Worm (Caenorhabditis elegans) whole organism, L3 larva: Measurements from ENCODE around the gene lsm-8.
A peak's percentile ranks its signal among the peaks of the same experiment; 100 is the strongest.

ENCODE experiments used
- R02D3.7 ChIP-seq: fragments of 150-350 bp; optimal IDR thresholded peaks from 2 replicates; lab custom pipeline; 2014; ENCODE audit warnings: missing biosample characterization, missing genetic modification characterization
- ama-1 ChIP-seq: fragments of 150-350 bp; optimal IDR thresholded peaks from 2 replicates; lab custom pipeline; 2018
- ceh-16 ChIP-seq: sonication (generic microtip); optimal IDR thresholded peaks from 2 replicates; lab custom pipeline; 2017; ENCODE audit warnings: missing biosample characterization, missing genetic modification characterization
- ceh-28 ChIP-seq: fragments of 150-350 bp; optimal IDR thresholded peaks from 2 replicates; lab custom pipeline; 2014; ENCODE audit warnings: missing biosample characterization, missing genetic modification reagents, missing genetic modification characterization
- ceh-9 ChIP-seq: sonication (generic microtip); optimal IDR thresholded peaks from 2 replicates; lab custom pipeline; 2018; ENCODE audit warnings: missing biosample characterization, missing genetic modification characterization
- daf-12 ChIP-seq: fragments of 150-350 bp; optimal IDR thresholded peaks from 2 replicates; lab custom pipeline; 2014; ENCODE audit warnings: missing biosample characterization, missing genetic modification reagents, missing genetic modification characterization
- egl-27 ChIP-seq: sonication (generic microtip); optimal IDR thresholded peaks from 4 replicates; lab custom pipeline; 2017; ENCODE audit warnings: missing biosample characterization, missing genetic modification reagents, missing genetic modification characterization
- egl-5 ChIP-seq: fragments of 150-350 bp; optimal IDR thresholded peaks from 2 replicates; lab custom pipeline; 2017; ENCODE audit warnings: missing biosample characterization, missing genetic modification reagents, missing genetic modification characterization, inconsistent platforms
- elt-2 ChIP-seq: sonication (generic microtip); optimal IDR thresholded peaks from 2 replicates; lab custom pipeline; 2016; ENCODE audit warnings: missing genetic modification reagents, mild to moderate bottlenecking, missing genetic modification characterization, missing compliant biosample characterization
- elt-3 ChIP-seq, 3 experiments: fragments of 150-350 bp in 1 of 3; sonication (generic microtip) in 2 of 3; optimal IDR thresholded peaks; 2 replicates in 2 of 3; 4 replicates in 1 of 3; lab custom pipeline; 2014 to 2017; ENCODE audit warnings: missing biosample characterization in 3 of 3, missing genetic modification characterization in 3 of 3
- eor-1 ChIP-seq, 2 experiments: fragments of 150-350 bp; optimal IDR thresholded peaks; 2 replicates each; lab custom pipeline; 2014 to 2018; ENCODE audit warnings: missing biosample characterization in 2 of 2, missing genetic modification characterization in 2 of 2
- fkh-10 ChIP-seq: sonication (generic microtip); optimal IDR thresholded peaks from 2 replicates; lab custom pipeline; 2017; ENCODE audit warnings: missing biosample characterization, missing genetic modification reagents, missing genetic modification characterization
- fkh-2 ChIP-seq: fragments of 150-350 bp; optimal IDR thresholded peaks from 2 replicates; lab custom pipeline; 2014; ENCODE audit warnings: missing biosample characterization, missing genetic modification reagents, missing genetic modification characterization
- fos-1 ChIP-seq: fragments of 150-350 bp; optimal IDR thresholded peaks from 2 replicates; lab custom pipeline; 2014; ENCODE audit warnings: missing biosample characterization, missing genetic modification characterization
- jun-1 ChIP-seq: fragments of 150-350 bp; optimal IDR thresholded peaks from 2 replicates; lab custom pipeline; 2014; ENCODE audit warnings: missing biosample characterization, missing genetic modification reagents, missing genetic modification characterization
- lin-39 ChIP-seq: fragments of 150-350 bp; optimal IDR thresholded peaks from 2 replicates; lab custom pipeline; 2018; ENCODE audit warnings: missing biosample characterization, missing genetic modification reagents, missing genetic modification characterization
- mml-1 ChIP-seq: fragments of 150-350 bp; sonication (generic microtip); optimal IDR thresholded peaks from 3 replicates; lab custom pipeline; 2014; ENCODE audit warnings: missing biosample characterization, missing genetic modification characterization
- nhr-11 ChIP-seq: fragments of 150-350 bp; optimal IDR thresholded peaks from 2 replicates; lab custom pipeline; 2014; ENCODE audit warnings: missing biosample characterization, missing genetic modification characterization
- nhr-12 ChIP-seq: fragments of 150-350 bp; optimal IDR thresholded peaks from 2 replicates; lab custom pipeline; 2014; ENCODE audit warnings: missing biosample characterization, missing genetic modification characterization
- nhr-23 ChIP-seq: fragments of 150-350 bp; optimal IDR thresholded peaks from 2 replicates; lab custom pipeline; 2014; ENCODE audit warnings: missing biosample characterization, missing genetic modification reagents, missing genetic modification characterization
- nhr-25 ChIP-seq: sonication (generic microtip); optimal IDR thresholded peaks from 2 replicates; lab custom pipeline; 2017; ENCODE audit warnings: missing biosample characterization, missing genetic modification characterization
- nhr-28 ChIP-seq: fragments of 150-350 bp; optimal IDR thresholded peaks from 2 replicates; lab custom pipeline; 2014; ENCODE audit warnings: missing biosample characterization, missing genetic modification characterization
- nhr-76 ChIP-seq: fragments of 150-350 bp; sonication (generic microtip); optimal IDR thresholded peaks from 5 replicates; lab custom pipeline; 2014; ENCODE audit warnings: missing biosample characterization, missing genetic modification characterization
- nhr-77 ChIP-seq: fragments of 150-350 bp; optimal IDR thresholded peaks from 2 replicates; lab custom pipeline; 2014; ENCODE audit warnings: missing biosample characterization, missing genetic modification characterization
- pha-4 ChIP-seq: fragments of 150-350 bp; optimal IDR thresholded peaks from 2 replicates; lab custom pipeline; 2014; ENCODE audit warnings: missing biosample characterization, missing genetic modification reagents, missing genetic modification characterization
- skn-1 ChIP-seq: fragments of 150-350 bp; optimal IDR thresholded peaks from 2 replicates; lab custom pipeline; 2014; ENCODE audit warnings: missing biosample characterization, missing genetic modification characterization
- snpc-4 ChIP-seq: fragments of 150-350 bp; optimal IDR thresholded peaks from 2 replicates; lab custom pipeline; 2014; ENCODE audit warnings: missing biosample characterization, missing genetic modification characterization
- tbx-2 ChIP-seq: sonication (generic microtip); optimal IDR thresholded peaks from 2 replicates; lab custom pipeline; 2016; ENCODE audit warnings: mild to moderate bottlenecking, missing genetic modification characterization, missing compliant biosample characterization
- unc-62 ChIP-seq: fragments of 150-350 bp; sonication (generic microtip); optimal IDR thresholded peaks from 4 replicates; lab custom pipeline; 2014; ENCODE audit warnings: missing biosample characterization, missing genetic modification reagents, missing genetic modification characterization
- zag-1 ChIP-seq: fragments of 150-350 bp; optimal IDR thresholded peaks from 2 replicates; lab custom pipeline; 2014; ENCODE audit warnings: missing biosample characterization, missing genetic modification characterization
- ztf-4 ChIP-seq: fragments of 150-350 bp; optimal IDR thresholded peaks from 2 replicates; lab custom pipeline; 2014; ENCODE audit warnings: missing biosample characterization, missing genetic modification characterization

Gene lsm-8

DNA sequence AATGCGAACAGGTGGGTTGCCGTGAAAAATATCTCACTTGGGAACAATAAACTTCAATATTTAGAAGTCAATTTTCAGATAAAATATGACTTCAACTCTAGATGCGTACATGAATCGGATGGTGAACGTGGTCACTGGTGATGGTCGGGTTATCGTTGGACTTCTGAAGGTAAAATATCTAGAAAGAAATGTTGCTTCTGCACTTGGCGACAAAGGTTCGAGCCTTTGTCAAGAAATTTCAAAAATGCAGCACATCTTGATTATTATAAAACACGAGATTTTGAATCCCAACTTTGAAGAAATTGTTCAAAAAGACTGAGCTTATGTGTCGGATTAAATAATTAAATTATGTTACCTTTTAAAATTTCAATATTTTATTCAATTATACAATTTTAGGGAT is at the start of gene lsm-8:
lsm-8 (plus strand) TSS at position 79 of the 400 bp plus-strand sequence.
- TF ChIP-seq tbx-2 (tag; lab: Kevin White, UChicago), result no peak

ce11 chrIV:6279392-6279791 is 46.9 kb upstream of the lsm-8 start, which contains the start of gene sams-5:
sams-5 (minus strand) TSS chrIV:6279522.
- TF ChIP-seq pha-4 (tag; lab: Kevin White, UChicago) (peak; percentile 72), nhr-28 (tag; lab: Kevin White, UChicago) (no peak)

- TF ChIP-seq ztf-4 (tag; lab: Kevin White, UChicago) (no peak), egl-27 (tag; lab: Kevin White, UChicago) (no peak), tbx-2 (tag; lab: Kevin White, UChicago) (no peak), R02D3.7 (tag; lab: Kevin White, UChicago) (no peak), ama-1 (lab: Kevin White, UChicago) (no peak), jun-1 (no peak), fkh-2 (tag; lab: Kevin White, UChicago) (no peak)
Measured at ce11 chrIV:6282143-6282542, 44.2 kb upstream of the lsm-8 start, which contains the start of gene srv-32. srv-32 (minus strand) TSS chrIV:6282243.

- TF ChIP-seq R02D3.7 (tag; lab: Kevin White, UChicago), result no peak
- no peak for TF ChIP-seq zag-1 (tag; lab: Kevin White, UChicago)
- TF ChIP-seq fos-1, result no peak
- no peak for TF ChIP-seq elt-2 (tag; lab: Kevin White, UChicago)
- TF ChIP-seq nhr-12, result no peak
- no peak for TF ChIP-seq nhr-76
- no peak for TF ChIP-seq egl-5 (tag; lab: Kevin White, UChicago)
- no peak for TF ChIP-seq nhr-77 (tag; lab: Kevin White, UChicago)
- no peak for TF ChIP-seq ama-1 (lab: Kevin White, UChicago)
Measured at ce11 chrIV:6284277-6284676, 42.0 kb upstream of the lsm-8 start, which contains the start of gene ops-1. ops-1 (minus strand) TSS chrIV:6284377.

DNA sequence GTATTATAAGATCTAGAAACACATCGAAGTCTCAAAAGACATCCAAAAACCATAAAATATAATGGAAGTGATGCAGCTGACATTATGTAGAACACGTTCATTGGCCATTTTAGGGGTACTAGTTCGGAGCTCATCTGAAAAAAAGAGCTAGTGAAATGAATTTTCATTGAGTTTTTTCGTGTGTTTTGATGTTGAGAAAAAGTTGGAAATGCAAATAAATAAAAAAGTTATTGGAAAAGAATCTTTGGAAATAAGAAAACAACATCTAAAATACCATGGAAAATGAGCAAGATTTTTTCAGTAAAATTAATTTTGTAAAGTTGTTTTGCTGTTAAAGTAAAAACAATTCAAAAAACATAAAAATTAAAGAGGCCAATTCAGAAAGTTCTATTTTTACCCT is 35.6 kb upstream of the lsm-8 start, which contains the start of gene srv-24:
srv-24 (minus strand) TSS at position 101 of the 400 bp plus-strand sequence.
- TF ChIP-seq ceh-9 (tag; lab: Kevin White, UChicago) (no peak), snpc-4 (tag; lab: Kevin White, UChicago) (no peak), elt-3 (tag; optimal IDR thresholded peaks at IDR 0.05; lab: Kevin White, UChicago) (no peak), nhr-28 (tag; lab: Kevin White, UChicago) (no peak), ceh-16 (tag; lab: Kevin White, UChicago) (no peak), eor-1 (tag; optimal IDR thresholded peaks at IDR 0.05; lab: Kevin White, UChicago) (no peak), egl-27 (tag; lab: Kevin White, UChicago) (no peak), ceh-28 (tag; lab: Kevin White, UChicago) (no peak), nhr-25 (tag; lab: Kevin White, UChicago) (no peak), unc-62 (GFP tag; lab: Kevin White, UChicago) (no peak), R02D3.7 (tag; lab: Kevin White, UChicago) (no peak), mml-1 (tag; lab: Kevin White, UChicago) (no peak), nhr-12 (no peak), lin-39 (no peak), daf-12 (tag; lab: Kevin White, UChicago) (no peak), fos-1 (no peak), jun-1 (no peak), nhr-23 (tag; lab: Kevin White, UChicago) (no peak)

- TF ChIP-seq lin-39 (peak; percentile 23), nhr-11 (tag; lab: Kevin White, UChicago) (no peak)
Measured at ce11 chrIV:6294081-6294480, 32.2 kb upstream of the lsm-8 start, which contains the start of gene hil-2. hil-2 (plus strand) TSS chrIV:6294240.

ce11 chrIV:6298253-6298652 is 28.1 kb upstream of the lsm-8 start, which contains the start of gene srv-27:
srv-27 (minus strand) TSS chrIV:6298353.
- TF ChIP-seq ceh-28 (tag; lab: Kevin White, UChicago) (no peak), fkh-10 (no peak), skn-1 (tag; lab: Kevin White, UChicago) (no peak), mml-1 (tag; lab: Kevin White, UChicago) (no peak)
